Worm (Caenorhabditis elegans) whole organism, late embryonic: ENCODE results near the gene hizr-1.

ENCODE experiments used
- ceh-9 ChIP-seq: sonication (generic microtip); optimal IDR thresholded peaks from 2 replicates; lab custom pipeline; 2016; ENCODE audit warnings: mild to moderate bottlenecking, missing genetic modification characterization, inconsistent platforms, missing compliant biosample characterization
- fkh-10 ChIP-seq: fragments of 150-350 bp; optimal IDR thresholded peaks from 2 replicates; lab custom pipeline; 2014; ENCODE audit warnings: missing biosample characterization, missing genetic modification reagents, missing genetic modification characterization
- nhr-11 ChIP-seq: fragments of 150-350 bp; optimal IDR thresholded peaks from 2 replicates; lab custom pipeline; 2014; ENCODE audit warnings: missing biosample characterization, missing genetic modification characterization

- TF ChIP-seq fkh-10 (GFP tag; lab: Kevin White, UChicago) (no peak), nhr-11 (tag; lab: Kevin White, UChicago) (no peak), ceh-9 (tag; lab: Kevin White, UChicago) (no peak)
Measured at ce11 chrX:11310285-11310838, 7.7 kb upstream of the hizr-1 start, which contains the start of gene F08G12.5.
